Worm (Caenorhabditis elegans) whole organism, L4 larva: ENCODE results near the gene F36H1.12.

Source experiments
- D1046.2 ChIP-seq: fragments of 200-800 bp; sonication (Bioruptor generic); IDR thresholded peaks from 2 replicates; pipeline ENCODE4 v1.3.6; 2022; ENCODE audit warnings: missing genetic modification characterization, missing compliant biosample characterization
- F37D6.2 ChIP-seq: sonication (generic microtip); optimal IDR thresholded peaks from 2 replicates; lab custom pipeline; 2016; ENCODE audit warnings: mild to moderate bottlenecking, missing genetic modification characterization, missing compliant biosample characterization
- Y105C5A.15 ChIP-seq: fragments of 200-800 bp; sonication (Bioruptor generic); IDR thresholded peaks from 2 replicates; pipeline ENCODE4 v1.3.6; 2022; ENCODE audit warnings: missing genetic modification characterization, missing compliant biosample characterization
- Y48G9A.11 ChIP-seq: fragments of 200-800 bp; sonication (Bioruptor generic); IDR thresholded peaks from 2 replicates; pipeline ENCODE4 v1.3.6; 2022; ENCODE audit warnings: missing genetic modification reagents, missing genetic modification characterization, missing compliant biosample characterization
- ZK546.5 ChIP-seq, 2 experiments: sonication (generic microtip); optimal IDR thresholded peaks; 2 replicates each; lab custom pipeline; 2017; ENCODE audit warnings: missing biosample characterization in 2 of 2, missing genetic modification characterization in 2 of 2
- aly-2 ChIP-seq: sonication (generic microtip); optimal IDR thresholded peaks from 2 replicates; lab custom pipeline; 2018; ENCODE audit warnings: missing biosample characterization, missing genetic modification characterization
- ceh-20 ChIP-seq: fragments of 200-800 bp; sonication (Bioruptor generic); IDR thresholded peaks from 2 replicates; pipeline ENCODE4 v1.3.6; 2022; ENCODE audit warnings: missing genetic modification reagents, missing genetic modification characterization, missing compliant biosample characterization
- ceh-28 ChIP-seq: fragments of 150-350 bp; optimal IDR thresholded peaks from 2 replicates; lab custom pipeline; 2014; ENCODE audit warnings: missing biosample characterization, missing genetic modification reagents, missing genetic modification characterization
- ceh-32 ChIP-seq: sonication (generic microtip); optimal IDR thresholded peaks from 2 replicates; lab custom pipeline; 2016; ENCODE audit warnings: mild to moderate bottlenecking, missing genetic modification characterization, missing compliant biosample characterization; ENCODE audit not compliant: poor library complexity
- ceh-82 ChIP-seq: sonication (generic microtip); optimal IDR thresholded peaks from 2 replicates; lab custom pipeline; 2017; ENCODE audit warnings: missing biosample characterization, missing genetic modification characterization
- daf-16 ChIP-seq, 3 experiments: sonication (generic microtip); optimal IDR thresholded peaks; 2 replicates each; lab custom pipeline; 2016 to 2017; ENCODE audit warnings: missing genetic modification characterization in 3 of 3, missing genetic modification reagents in 3 of 3, mild to moderate bottlenecking in 2 of 3, missing compliant biosample characterization in 2 of 3, missing biosample characterization in 1 of 3, moderate library complexity in 1 of 3
- dmd-6 ChIP-seq: fragments of 200-800 bp; sonication (Bioruptor generic); IDR thresholded peaks from 2 replicates; pipeline ENCODE4 v1.3.6; 2022; ENCODE audit warnings: missing genetic modification reagents, missing genetic modification characterization, missing compliant biosample characterization
- dmd-8 ChIP-seq: fragments of 200-800 bp; sonication (Bioruptor generic); IDR thresholded peaks from 2 replicates; pipeline ENCODE4 v1.3.6; 2022; ENCODE audit warnings: missing genetic modification characterization, missing compliant biosample characterization
- dve-1 ChIP-seq: sonication (generic microtip); optimal IDR thresholded peaks from 2 replicates; lab custom pipeline; 2017; ENCODE audit warnings: antibody characterized with exemption, mild to moderate bottlenecking, missing genetic modification characterization, missing compliant biosample characterization; ENCODE audit not compliant: insufficient read depth
- egl-27 ChIP-seq: sonication (generic microtip); optimal IDR thresholded peaks from 3 replicates; lab custom pipeline; 2017; ENCODE audit warnings: missing biosample characterization, missing genetic modification reagents, missing genetic modification characterization
- fos-1 ChIP-seq: fragments of 150-350 bp; optimal IDR thresholded peaks from 2 replicates; lab custom pipeline; 2014; ENCODE audit warnings: missing biosample characterization, missing genetic modification characterization
- gei-8 ChIP-seq: fragments of 200-800 bp; sonication (Bioruptor generic); optimal IDR thresholded peaks from 2 replicates; lab custom pipeline; 2018; ENCODE audit warnings: mild to moderate bottlenecking, missing genetic modification characterization, missing compliant biosample characterization
- lin-1 ChIP-seq: fragments of 200-800 bp; sonication (Bioruptor generic); IDR thresholded peaks from 2 replicates; pipeline ENCODE4 v1.3.6; 2022; ENCODE audit warnings: missing genetic modification reagents, missing genetic modification characterization, missing compliant biosample characterization
- lin-13 ChIP-seq: fragments of 150-350 bp; optimal IDR thresholded peaks from 2 replicates; lab custom pipeline; 2014; ENCODE audit warnings: missing biosample characterization, missing genetic modification reagents, missing genetic modification characterization
- lin-15B ChIP-seq: fragments of 150-350 bp; sonication (generic microtip); optimal IDR thresholded peaks from 3 replicates; lab custom pipeline; 2014; ENCODE audit warnings: missing biosample characterization, missing genetic modification characterization
- lin-29 ChIP-seq: fragments of 200-800 bp; sonication (Bioruptor generic); IDR thresholded peaks from 2 replicates; pipeline ENCODE4 v1.3.6; 2022; ENCODE audit warnings: missing genetic modification reagents, missing genetic modification characterization, missing compliant biosample characterization
- lin-38 ChIP-seq: fragments of 200-800 bp; sonication (Bioruptor generic); IDR thresholded peaks from 2 replicates; pipeline ENCODE4 v1.3.6; 2022; ENCODE audit warnings: missing genetic modification reagents, missing genetic modification characterization, missing compliant biosample characterization
- lin-39 ChIP-seq: fragments of 150-350 bp; optimal IDR thresholded peaks from 2 replicates; lab custom pipeline; 2014; ENCODE audit warnings: missing biosample characterization, missing genetic modification reagents, missing genetic modification characterization
- lir-3 ChIP-seq: sonication (generic microtip); optimal IDR thresholded peaks from 2 replicates; lab custom pipeline; 2016; ENCODE audit warnings: mild to moderate bottlenecking, missing genetic modification characterization, missing compliant biosample characterization
- mep-1 ChIP-seq: fragments of 150-350 bp; sonication (generic microtip); optimal IDR thresholded peaks from 3 replicates; lab custom pipeline; 2014; ENCODE audit warnings: missing biosample characterization, missing genetic modification characterization
- mxl-3 ChIP-seq: fragments of 200-800 bp; sonication (Bioruptor generic); optimal IDR thresholded peaks from 2 replicates; lab custom pipeline; 2018; ENCODE audit warnings: mild to moderate bottlenecking, missing genetic modification characterization, missing compliant biosample characterization
- nhr-10 ChIP-seq: fragments of 150-350 bp; optimal IDR thresholded peaks from 2 replicates; lab custom pipeline; 2014; ENCODE audit warnings: missing biosample characterization, missing genetic modification characterization
- nhr-102 ChIP-seq: sonication (generic microtip); optimal IDR thresholded peaks from 2 replicates; lab custom pipeline; 2016; ENCODE audit warnings: mild to moderate bottlenecking, missing genetic modification characterization, moderate library complexity, missing compliant biosample characterization
- nhr-111 ChIP-seq: fragments of 200-800 bp; sonication (Bioruptor generic); optimal IDR thresholded peaks from 2 replicates; lab custom pipeline; 2018; ENCODE audit warnings: mild to moderate bottlenecking, missing genetic modification characterization, missing compliant biosample characterization
- nhr-237 ChIP-seq: sonication (generic microtip); optimal IDR thresholded peaks from 2 replicates; lab custom pipeline; 2017; ENCODE audit warnings: missing biosample characterization, missing genetic modification characterization
- nhr-25 ChIP-seq: sonication (generic microtip); optimal IDR thresholded peaks from 2 replicates; lab custom pipeline; 2017; ENCODE audit warnings: missing genetic modification characterization, mild to moderate bottlenecking, missing compliant biosample characterization, antibody characterized with exemption, moderate library complexity, borderline replicate concordance; ENCODE audit not compliant: insufficient read depth
- nhr-28 ChIP-seq: fragments of 150-350 bp; optimal IDR thresholded peaks from 2 replicates; lab custom pipeline; 2014; ENCODE audit warnings: missing biosample characterization, missing genetic modification characterization
- nhr-41 ChIP-seq: fragments of 200-800 bp; sonication (Bioruptor generic); IDR thresholded peaks from 2 replicates; pipeline ENCODE4 v1.3.6; 2022; ENCODE audit warnings: missing genetic modification reagents, missing genetic modification characterization, missing compliant biosample characterization
- nhr-42 ChIP-seq: fragments of 200-800 bp; sonication (Bioruptor generic); IDR thresholded peaks from 2 replicates; pipeline ENCODE4 v1.3.6; 2022; ENCODE audit warnings: missing genetic modification characterization, missing compliant biosample characterization
- nhr-48 ChIP-seq: sonication (generic microtip); optimal IDR thresholded peaks from 2 replicates; lab custom pipeline; 2016; ENCODE audit warnings: mild to moderate bottlenecking, missing genetic modification characterization, missing compliant biosample characterization
- nhr-77 ChIP-seq: fragments of 150-350 bp; optimal IDR thresholded peaks from 2 replicates; lab custom pipeline; 2014; ENCODE audit warnings: missing biosample characterization, missing genetic modification characterization
- pha-4 ChIP-seq, 2 experiments: fragments of 150-350 bp in 1 of 2; fragments of 200-800 bp in 1 of 2; sonication (Bioruptor generic) in 1 of 2; IDR thresholded peaks in 1 of 2; optimal IDR thresholded peaks in 1 of 2; 2 replicates each; pipeline versions ENCODE4 v1.3.6 to Lab custom; 2014 to 2022; ENCODE audit warnings: missing genetic modification characterization in 2 of 2, missing genetic modification reagents in 2 of 2, missing biosample characterization in 1 of 2, missing compliant biosample characterization in 1 of 2
- php-3 ChIP-seq: fragments of 200-800 bp; sonication (Bioruptor generic); IDR thresholded peaks from 2 replicates; pipeline ENCODE4 v1.3.6; 2022; ENCODE audit warnings: missing genetic modification reagents, missing genetic modification characterization, missing compliant biosample characterization
- pqm-1 ChIP-seq: sonication (generic microtip); optimal IDR thresholded peaks from 2 replicates; lab custom pipeline; 2017; ENCODE audit warnings: missing biosample characterization, missing genetic modification characterization
- rbr-2 ChIP-seq: sonication (generic microtip); optimal IDR thresholded peaks from 2 replicates; lab custom pipeline; 2016; ENCODE audit warnings: missing genotype, missing genetic modification characterization, missing compliant biosample characterization
- saeg-2 ChIP-seq: fragments of 200-800 bp; sonication (Bioruptor generic); IDR thresholded peaks from 2 replicates; pipeline ENCODE4 v1.3.6; 2022; ENCODE audit warnings: missing genetic modification reagents, missing genetic modification characterization, missing compliant biosample characterization
- snpc-4 ChIP-seq: fragments of 150-350 bp; optimal IDR thresholded peaks from 2 replicates; lab custom pipeline; 2014; ENCODE audit warnings: missing biosample characterization, missing genetic modification characterization
- spr-1 ChIP-seq: sonication (generic microtip); optimal IDR thresholded peaks from 2 replicates; lab custom pipeline; 2016; ENCODE audit warnings: mild to moderate bottlenecking, missing genetic modification characterization, missing compliant biosample characterization
- tag-97 ChIP-seq: fragments of 200-800 bp; sonication (Bioruptor generic); IDR thresholded peaks from 2 replicates; pipeline ENCODE4 v1.3.6; 2022; ENCODE audit warnings: missing genetic modification characterization, missing compliant biosample characterization
- tra-1 ChIP-seq: fragments of 200-800 bp; sonication (Bioruptor generic); IDR thresholded peaks from 2 replicates; pipeline ENCODE4 v1.3.6; 2022; ENCODE audit warnings: missing genetic modification reagents, missing genetic modification characterization, missing compliant biosample characterization
- unc-39 ChIP-seq: sonication (generic microtip); optimal IDR thresholded peaks from 2 replicates; lab custom pipeline; 2017; ENCODE audit warnings: missing biosample characterization, missing genetic modification characterization
- unc-62 ChIP-seq, 3 experiments: fragments of 150-350 bp in 1 of 3; sonication (generic microtip); optimal IDR thresholded peaks in 2 of 3; peaks in 1 of 3; 1 replicate in 1 of 3; 2 replicates in 2 of 3; lab custom pipeline; 2014 to 2017; ENCODE audit warnings: missing biosample characterization in 3 of 3, missing genetic modification characterization in 3 of 3, missing genetic modification reagents in 3 of 3, missing genotype in 1 of 3
- zfp-3 ChIP-seq: fragments of 200-800 bp; sonication (Bioruptor generic); conservative IDR thresholded peaks from 2 replicates; pipeline ENCODE4 v1.3.6; 2022; ENCODE audit warnings: missing genetic modification reagents, missing genetic modification characterization, missing compliant biosample characterization

Gene F36H1.12

ce11 chrIV:11019962-11020550, 33.4 kb downstream of the F36H1.12 start, which contains the start of gene F13H10.8 (continued):
- TF ChIP-seq unc-39 (tag; lab: Kevin White, UChicago) (no peak), F37D6.2 (tag; lab: Kevin White, UChicago) (no peak), mxl-3 (peak; percentile 7), dmd-8 (no peak)
- TF ChIP-seq, all 104 proteins: peak for 17

ce11 chrIV:11015881-11016280, 37.6 kb downstream of the F36H1.12 start, which contains the start of gene F13H10.3:
Gene F13H10.3 (minus strand): TSS chrIV:11015953.
- peak; percentile 38 for TF ChIP-seq mep-1 (tag; lab: Kevin White, UChicago)
- TF ChIP-seq dmd-6 (GFP tag; lab: Robert Waterston, UW): peak; percentile 75
- no peak for TF ChIP-seq lin-1
- no peak for TF ChIP-seq egl-27 (tag; lab: Kevin White, UChicago)
- TF ChIP-seq ZK546.5 (tag; optimal IDR thresholded peaks at IDR 0.05; lab: Kevin White, UChicago): no peak
- no peak for TF ChIP-seq nhr-48 (tag; lab: Kevin White, UChicago)
- TF ChIP-seq nhr-42: no peak
- TF ChIP-seq F37D6.2 (tag; lab: Kevin White, UChicago): no peak
- no peak for TF ChIP-seq spr-1
- TF ChIP-seq zfp-3 (GFP tag; lab: Robert Waterston, UW): no peak
- no peak for TF ChIP-seq aly-2
- peak; percentile 61 for TF ChIP-seq nhr-28 (tag; lab: Kevin White, UChicago)
- TF ChIP-seq lin-39 (tag; lab: Kevin White, UChicago): no peak
- no peak for TF ChIP-seq Y105C5A.15
- TF ChIP-seq D1046.2 (GFP tag; lab: Robert Waterston, UW): no peak
- TF ChIP-seq snpc-4 (tag; lab: Kevin White, UChicago): no peak
- TF ChIP-seq ceh-28 (tag; lab: Kevin White, UChicago): no peak
- no peak for TF ChIP-seq lir-3 (tag; lab: Kevin White, UChicago)
- TF ChIP-seq gei-8: no peak
- TF ChIP-seq ceh-20 (GFP tag; lab: Robert Waterston, UW): no peak
- TF ChIP-seq nhr-25 (tag; lab: Kevin White, UChicago): no peak
- no peak for TF ChIP-seq nhr-237 (tag; lab: Kevin White, UChicago)
- no peak for TF ChIP-seq lin-15B (tag; lab: Kevin White, UChicago)
- no peak for TF ChIP-seq nhr-10
- TF ChIP-seq fos-1: no peak
- TF ChIP-seq lin-13 (GFP tag; lab: Kevin White, UChicago): no peak
- no peak for TF ChIP-seq Y48G9A.11 (GFP tag; lab: Robert Waterston, UW)
- TF ChIP-seq php-3 (GFP tag; lab: Robert Waterston, UW): no peak
- TF ChIP-seq nhr-102 (tag; lab: Kevin White, UChicago): no peak
- no peak for TF ChIP-seq pha-4 (GFP tag; IDR thresholded peaks at IDR 0.05; lab: Robert Waterston, UW)
- no peak for TF ChIP-seq pha-4 (tag; optimal IDR thresholded peaks at IDR 0.05; lab: Kevin White, UChicago)
- no peak for TF ChIP-seq lin-29 (GFP tag; lab: Robert Waterston, UW)
- no peak for TF ChIP-seq unc-62 (GFP tag; optimal IDR thresholded peaks at IDR 0.05 in 1 of 2; lab: Kevin White, UChicago)
- no peak for TF ChIP-seq unc-62 (tag; optimal IDR thresholded peaks at IDR 0.05; lab: Kevin White, UChicago)
- peak; percentile 68 for TF ChIP-seq dve-1 (tag; lab: Kevin White, UChicago)
- peak; percentile 59 for TF ChIP-seq nhr-77 (tag; lab: Kevin White, UChicago)
- TF ChIP-seq tag-97 (GFP tag; lab: Robert Waterston, UW): no peak
- no peak for TF ChIP-seq ceh-32 (tag; lab: Kevin White, UChicago)
- no peak for TF ChIP-seq nhr-111 (GFP tag; lab: Kevin White, UChicago)
- TF ChIP-seq daf-16 (GFP tag; optimal IDR thresholded peaks at IDR 0.05; lab: Kevin White, UChicago): no peak
- TF ChIP-seq daf-16 (tag; optimal IDR thresholded peaks at IDR 0.05; lab: Kevin White, UChicago): peak; percentile 75
- no peak for TF ChIP-seq saeg-2 (GFP tag; lab: Robert Waterston, UW)
- TF ChIP-seq nhr-41 (GFP tag; lab: Robert Waterston, UW): no peak
- TF ChIP-seq rbr-2 (tag; lab: Kevin White, UChicago): no peak
- 0 out of 2 replicates have a peak, but pooled peaks have one; percentile 13 for TF ChIP-seq lin-38
- TF ChIP-seq pqm-1 (tag; lab: Kevin White, UChicago): peak; percentile 92
- 0 out of 2 replicates have a peak, but pooled peaks have one; percentile 16 for TF ChIP-seq tra-1
- TF ChIP-seq ceh-82: no peak
